Worm (Caenorhabditis elegans): Measurements from ENCODE around the gene pipp-4P.

Gene pipp-4P

DNA sequence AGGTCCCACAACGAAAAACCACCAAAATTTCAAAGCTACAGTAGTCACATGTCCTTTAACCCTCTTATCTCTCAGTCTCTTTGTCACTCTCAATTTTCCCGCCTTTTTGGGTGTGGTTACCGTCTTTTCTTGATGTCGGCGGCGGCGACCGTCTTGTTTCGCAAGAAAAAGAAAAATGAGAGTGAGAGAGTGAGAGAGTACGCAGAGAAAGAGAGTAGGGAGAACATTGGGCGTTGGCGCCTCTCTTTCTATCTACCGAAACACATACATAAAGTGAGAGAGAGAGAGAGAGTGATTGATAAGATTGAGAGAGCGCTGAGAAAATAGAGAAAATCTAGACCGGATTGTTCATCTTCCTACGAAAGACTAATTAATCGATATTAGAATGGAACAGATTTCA is 56.9 kb downstream of the pipp-4P start:
- TF ChIP-seq fos-1 (tag; optimal IDR thresholded peaks at IDR 0.05) (peak; percentile 88), gmeb-1 (tag; optimal IDR thresholded peaks at IDR 0.05) (peak; percentile 60), peb-1 (tag; optimal IDR thresholded peaks at IDR 0.05) (no peak), unc-39 (tag; optimal IDR thresholded peaks at IDR 0.05) (no peak), ama-1 (optimal IDR thresholded peaks at IDR 0.05) (no peak), skn-1 (tag; optimal IDR thresholded peaks at IDR 0.05) (no peak), nhr-23 (tag; optimal IDR thresholded peaks at IDR 0.05) (no peak), nhr-77 (tag; optimal IDR thresholded peaks at IDR 0.05) (no peak), lin-13 (GFP tag; optimal IDR thresholded peaks at IDR 0.05) (peak; percentile 63), egl-27 (tag; optimal IDR thresholded peaks at IDR 0.05) (peak; percentile 64), elt-3 (tag; optimal IDR thresholded peaks at IDR 0.05) (no peak), nhr-25 (tag; optimal IDR thresholded peaks at IDR 0.05) (peak; percentile 95), unc-55 (GFP tag; optimal IDR thresholded peaks at IDR 0.05) (no peak), ztf-11 (tag; optimal IDR thresholded peaks at IDR 0.05) (no peak), F13H6.1 (tag; optimal IDR thresholded peaks at IDR 0.05) (peak; percentile 70), alr-1 (tag; optimal IDR thresholded peaks at IDR 0.05) (no peak), sma-9 (GFP tag; optimal IDR thresholded peaks at IDR 0.05) (peak; percentile 92), sma-9 (tag; optimal IDR thresholded peaks at IDR 0.05) (no peak), dmd-4 (tag; optimal IDR thresholded peaks at IDR 0.05) (no peak), nhr-11 (tag; optimal IDR thresholded peaks at IDR 0.05) (no peak), ztf-4 (tag; optimal IDR thresholded peaks at IDR 0.05) (peak; percentile 36), lsy-2 (tag; optimal IDR thresholded peaks at IDR 0.05) (peak; percentile 10 to 68), sem-4 (tag; optimal IDR thresholded peaks at IDR 0.05) (peak; percentile 29), Y55F3AM.14 (GFP tag; optimal IDR thresholded peaks at IDR 0.05) (peak; percentile 15), crh-2 (tag; optimal IDR thresholded peaks at IDR 0.05) (peak; percentile 80), R02D3.7 (tag; optimal IDR thresholded peaks at IDR 0.05) (no peak), aly-2 (tag; optimal IDR thresholded peaks at IDR 0.05) (no peak), nhr-21 (tag; optimal IDR thresholded peaks at IDR 0.05) (peak; percentile 88), mbf-1 (tag; optimal IDR thresholded peaks at IDR 0.05) (no peak), unc-62 (GFP tag; optimal IDR thresholded peaks at IDR 0.05) (no peak), ceh-16 (tag; optimal IDR thresholded peaks at IDR 0.05) (peak; percentile 2), nhr-6 (tag; optimal IDR thresholded peaks at IDR 0.05) (peak; percentile 16), zag-1 (tag; optimal IDR thresholded peaks at IDR 0.05) (no peak), nhr-12 (tag; optimal IDR thresholded peaks at IDR 0.05) (no peak), mab-5 (tag; optimal IDR thresholded peaks at IDR 0.05) (no peak), sma-3 (GFP tag; optimal IDR thresholded peaks at IDR 0.05) (peak; percentile 96), elt-1 (tag; optimal IDR thresholded peaks at IDR 0.05) (no peak), nhr-129 (tag; optimal IDR thresholded peaks at IDR 0.05) (peak; percentile 49), ceh-82 (tag; optimal IDR thresholded peaks at IDR 0.05) (no peak), C34F6.9 (tag; optimal IDR thresholded peaks at IDR 0.05) (peak; percentile 28), ztf-1 (GFP tag; conservative IDR thresholded peaks at IDR 0.05) (no peak), lin-39 (tag; optimal IDR thresholded peaks at IDR 0.05) (no peak), ZK546.5 (tag; optimal IDR thresholded peaks at IDR 0.05) (no peak), nhr-237 (tag; optimal IDR thresholded peaks at IDR 0.05) (no peak), snpc-4 (tag; optimal IDR thresholded peaks at IDR 0.05) (peak; percentile 16), lin-11 (tag; optimal IDR thresholded peaks at IDR 0.05) (no peak), nhr-10 (tag; optimal IDR thresholded peaks at IDR 0.05) (no peak), blmp-1 (tag; optimal IDR thresholded peaks at IDR 0.05; ENCODE audit: insufficient read depth) (peak; percentile 92), mdl-1 (tag; optimal IDR thresholded peaks at IDR 0.05) (peak in 1 of 2 experiments; percentile 63)

Data from whole organism, L2 larva.